Worm (Caenorhabditis elegans) whole organism, mixed stage, embryonic: ENCODE measurements around the gene srt-8.

ENCODE experiments used
- M03D4.4 ChIP-seq: sonication (generic microtip); optimal IDR thresholded peaks from 2 replicates; lab custom pipeline; 2017; ENCODE audit warnings: mild to moderate bottlenecking, missing genetic modification characterization, missing compliant biosample characterization
- blmp-1 ChIP-seq: fragments of 150-350 bp; optimal IDR thresholded peaks from 2 replicates; lab custom pipeline; 2014; ENCODE audit warnings: missing biosample characterization, missing genetic modification characterization
- cnd-1 ChIP-seq: fragments of 200-800 bp; sonication (Bioruptor generic); optimal IDR thresholded peaks from 2 replicates; lab custom pipeline; 2018; ENCODE audit warnings: mild to moderate bottlenecking, missing genetic modification characterization, missing compliant biosample characterization
- hlh-1 ChIP-seq: fragments of 150-350 bp; optimal IDR thresholded peaks from 2 replicates; lab custom pipeline; 2014; ENCODE audit warnings: missing biosample characterization, missing genetic modification reagents, missing genetic modification characterization
- nhr-12 ChIP-seq: fragments of 150-350 bp; optimal IDR thresholded peaks from 2 replicates; lab custom pipeline; 2014; ENCODE audit warnings: missing biosample characterization, missing genetic modification characterization
- pha-4 ChIP-seq: fragments of 150-350 bp; optimal IDR thresholded peaks from 2 replicates; lab custom pipeline; 2018; ENCODE audit warnings: missing biosample characterization, missing genetic modification reagents, missing genetic modification characterization
- sptf-1 ChIP-seq: sonication (generic microtip); optimal IDR thresholded peaks from 2 replicates; lab custom pipeline; 2017; ENCODE audit warnings: mild to moderate bottlenecking, missing genetic modification characterization, moderate library complexity, missing compliant biosample characterization
- unc-62 ChIP-seq: fragments of 150-350 bp; optimal IDR thresholded peaks from 2 replicates; lab custom pipeline; 2014; ENCODE audit warnings: missing biosample characterization, missing genetic modification reagents, missing genetic modification characterization
- zip-8 ChIP-seq: fragments of 150-350 bp; optimal IDR thresholded peaks from 2 replicates; lab custom pipeline; 2014; ENCODE audit warnings: missing biosample characterization, missing genetic modification characterization

DNA sequence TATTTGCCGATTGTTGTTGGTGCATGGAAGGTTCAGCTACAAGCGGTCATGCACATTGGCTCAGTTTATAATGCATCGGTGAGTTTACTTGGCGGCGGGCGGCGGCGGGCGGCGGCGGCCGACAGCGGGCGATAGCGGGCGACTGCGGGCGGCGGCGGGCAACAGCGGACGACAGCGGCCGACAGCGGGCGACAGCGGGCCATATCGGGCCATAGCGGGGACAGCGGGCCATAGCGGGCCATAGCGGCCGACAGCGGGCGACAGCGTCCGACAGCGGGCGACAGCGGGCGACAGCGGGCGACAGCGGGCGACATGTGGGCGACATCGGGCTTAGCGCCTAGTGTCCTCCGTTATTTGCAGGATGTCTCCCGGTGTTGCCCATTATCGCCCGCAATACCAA, 45.8 kb downstream of the srt-8 start:
- no peak for TF ChIP-seq cnd-1
- TF ChIP-seq M03D4.4 (tag; lab: Kevin White, UChicago): no peak
- no peak for TF ChIP-seq zip-8
- no peak for TF ChIP-seq sptf-1 (tag; lab: Kevin White, UChicago)
- no peak for TF ChIP-seq blmp-1 (tag; lab: Kevin White, UChicago)
- no peak for TF ChIP-seq hlh-1 (tag; lab: Kevin White, UChicago)
- TF ChIP-seq pha-4 (tag; lab: Kevin White, UChicago): no peak
- TF ChIP-seq unc-62 (GFP tag; lab: Kevin White, UChicago): no peak
- TF ChIP-seq nhr-12 (tag; lab: Kevin White, UChicago): no peak
